Worm (Caenorhabditis elegans) whole organism, L3 larva: Measurements from ENCODE around the gene C08B6.2.

Source experiments
- ceh-82 ChIP-seq: fragments of 150-350 bp; optimal IDR thresholded peaks from 2 replicates; lab custom pipeline; 2014; ENCODE audit warnings: missing biosample characterization, missing genetic modification characterization
- elt-1 ChIP-seq: fragments of 150-350 bp; optimal IDR thresholded peaks from 2 replicates; lab custom pipeline; 2014; ENCODE audit warnings: missing biosample characterization, missing genetic modification characterization
- elt-2 ChIP-seq: sonication (generic microtip); optimal IDR thresholded peaks from 2 replicates; lab custom pipeline; 2016; ENCODE audit warnings: missing genetic modification reagents, mild to moderate bottlenecking, missing genetic modification characterization, missing compliant biosample characterization
- fos-1 ChIP-seq: fragments of 150-350 bp; optimal IDR thresholded peaks from 2 replicates; lab custom pipeline; 2014; ENCODE audit warnings: missing biosample characterization, missing genetic modification characterization
- jun-1 ChIP-seq: fragments of 150-350 bp; optimal IDR thresholded peaks from 2 replicates; lab custom pipeline; 2014; ENCODE audit warnings: missing biosample characterization, missing genetic modification reagents, missing genetic modification characterization
- lin-39 ChIP-seq: fragments of 150-350 bp; optimal IDR thresholded peaks from 2 replicates; lab custom pipeline; 2018; ENCODE audit warnings: missing biosample characterization, missing genetic modification reagents, missing genetic modification characterization
- nhr-12 ChIP-seq: fragments of 150-350 bp; optimal IDR thresholded peaks from 2 replicates; lab custom pipeline; 2014; ENCODE audit warnings: missing biosample characterization, missing genetic modification characterization
- nhr-28 ChIP-seq: fragments of 150-350 bp; optimal IDR thresholded peaks from 2 replicates; lab custom pipeline; 2014; ENCODE audit warnings: missing biosample characterization, missing genetic modification characterization
- nhr-77 ChIP-seq: fragments of 150-350 bp; optimal IDR thresholded peaks from 2 replicates; lab custom pipeline; 2014; ENCODE audit warnings: missing biosample characterization, missing genetic modification characterization
- pha-4 ChIP-seq: fragments of 150-350 bp; optimal IDR thresholded peaks from 2 replicates; lab custom pipeline; 2014; ENCODE audit warnings: missing biosample characterization, missing genetic modification reagents, missing genetic modification characterization
- pqm-1 ChIP-seq: fragments of 150-350 bp; optimal IDR thresholded peaks from 2 replicates; lab custom pipeline; 2017; ENCODE audit warnings: missing biosample characterization, missing genetic modification characterization, inconsistent platforms
- unc-39 ChIP-seq: sonication (generic microtip); optimal IDR thresholded peaks from 4 replicates; lab custom pipeline; 2017; ENCODE audit warnings: missing biosample characterization, missing genetic modification characterization
- ztf-11 ChIP-seq: fragments of 150-350 bp; optimal IDR thresholded peaks from 2 replicates; lab custom pipeline; 2014; ENCODE audit warnings: missing biosample characterization, missing genetic modification characterization

ce11 chrV:10086141-10086540 is 19.4 kb upstream of the C08B6.2 start:
- TF ChIP-seq elt-2 (no peak), ceh-82 (tag; lab: Kevin White, UChicago) (no peak), ztf-11 (no peak), nhr-12 (tag; lab: Kevin White, UChicago) (no peak), nhr-77 (tag; lab: Kevin White, UChicago) (no peak), lin-39 (tag; lab: Kevin White, UChicago) (no peak), pha-4 (no peak), nhr-28 (no peak), pqm-1 (tag; lab: Kevin White, UChicago) (no peak), jun-1 (tag; lab: Kevin White, UChicago) (no peak), elt-1 (no peak), fos-1 (tag; lab: Kevin White, UChicago) (no peak), unc-39 (no peak)
